Fruit fly (Drosophila melanogaster): ENCODE data around the gene SP1029.

Gene SP1029

dm6 chr3R:29251418-29251817 is 1.2 kb upstream of the SP1029 start (continued):
- TF ChIP-seq Dfd (GFP tag; optimal IDR thresholded peaks at IDR 0.05) (no peak), HLHmδ (GFP tag; optimal IDR thresholded peaks at IDR 0.05) (no peak), Jarid2 (GFP tag; optimal IDR thresholded peaks at IDR 0.05) (no peak), zf30C (GFP tag; optimal IDR thresholded peaks at IDR 0.05) (no peak), CG12071 (GFP tag; optimal IDR thresholded peaks at IDR 0.05) (no peak), oc (tag; optimal IDR thresholded peaks at IDR 0.05) (peak; percentile 57), Rx (GFP tag; IDR thresholded peaks at IDR 0.05) (no peak; the same call in 1 of the 2 replicates), CG32772 (GFP tag; IDR thresholded peaks at IDR 0.05) (peak; percentile 52), ken (GFP tag; IDR thresholded peaks at IDR 0.05) (no peak), z (GFP tag; IDR thresholded peaks at IDR 0.05) (no peak), emc (GFP tag; optimal IDR thresholded peaks at IDR 0.05) (no peak), CG15011 (GFP tag; optimal IDR thresholded peaks at IDR 0.05) (no peak), CG10979 (tag; optimal IDR thresholded peaks at IDR 0.05) (peak; percentile 8), fd64A (GFP tag; optimal IDR thresholded peaks at IDR 0.05) (no peak), CG11093 (GFP tag; IDR thresholded peaks at IDR 0.05) (no peak), Elba2 (GFP tag; optimal IDR thresholded peaks at IDR 0.05) (no peak), br (optimal IDR thresholded peaks at IDR 0.05) (no peak), jing (GFP tag; optimal IDR thresholded peaks at IDR 0.05) (no peak), hb (GFP tag; IDR thresholded peaks at IDR 0.05; ENCODE audit: partially characterized antibody) (0 out of 3 replicates have a peak, but pooled peaks have one; percentile 36), CG2889 (GFP tag; IDR thresholded peaks at IDR 0.05) (no peak), pum (GFP tag; optimal IDR thresholded peaks at IDR 0.05) (no peak), peb (GFP tag; IDR thresholded peaks at IDR 0.05) (no peak), CG7987 (GFP tag; optimal IDR thresholded peaks at IDR 0.05) (peak; percentile 7), CG12942 (GFP tag; optimal IDR thresholded peaks at IDR 0.05) (no peak), Mrtf (GFP tag; IDR thresholded peaks at IDR 0.05) (no peak), CG32767 (GFP tag; IDR thresholded peaks at IDR 0.05) (no peak), CG12391 (tag; optimal IDR thresholded peaks at IDR 0.05) (peak; percentile 0), zen2 (GFP tag; IDR thresholded peaks at IDR 0.05; ENCODE audit: partially characterized antibody) (peak; percentile 71; the same call in 2 of the 3 replicates), Hand (GFP tag; optimal IDR thresholded peaks at IDR 0.05) (no peak), bsh (GFP tag; optimal IDR thresholded peaks at IDR 0.05) (no peak), phol (tag; optimal IDR thresholded peaks at IDR 0.05) (peak; percentile 11), CG17568 (GFP tag; optimal IDR thresholded peaks at IDR 0.05) (no peak), gcm (GFP tag; optimal IDR thresholded peaks at IDR 0.05) (no peak), croc (GFP tag; conservative IDR thresholded peaks at IDR 0.05) (no peak), seq (GFP tag; IDR thresholded peaks at IDR 0.05) (no peak), CG7928 (GFP tag; optimal IDR thresholded peaks at IDR 0.05) (no peak), grau (tag; optimal IDR thresholded peaks at IDR 0.05) (no peak), Ets65A (GFP tag) (no peak), amos (GFP tag; IDR thresholded peaks at IDR 0.05; ENCODE audit: partially characterized antibody) (peak; percentile 72), al (GFP tag; IDR thresholded peaks at IDR 0.05) (no peak), ranshi (GFP tag; IDR thresholded peaks at IDR 0.05) (no peak), chn (GFP tag; optimal IDR thresholded peaks at IDR 0.05) (no peak), wdn (GFP tag; IDR thresholded peaks at IDR 0.05) (no peak), org-1 (GFP tag; optimal IDR thresholded peaks at IDR 0.05) (no peak), CG10274 (GFP tag; optimal IDR thresholded peaks at IDR 0.05) (no peak), CG4730 (GFP tag; IDR thresholded peaks at IDR 0.05) (no peak), shn (GFP tag; optimal IDR thresholded peaks at IDR 0.05) (no peak), Bteb2 (GFP tag; optimal IDR thresholded peaks at IDR 0.05) (peak; percentile 3), CG4820 (GFP tag; optimal IDR thresholded peaks at IDR 0.05) (no peak), chinmo (GFP tag; IDR thresholded peaks at IDR 0.05; ENCODE audit: partially characterized antibody) (peak; percentile 71; the same call in 2 of the 4 replicates), CrebB (tag; optimal IDR thresholded peaks at IDR 0.05) (no peak), dm (GFP tag; optimal IDR thresholded peaks at IDR 0.05) (no peak)
